Worm (Caenorhabditis elegans) whole organism, L4/young adult: ENCODE data around the gene Y97E10B.1.
A peak's percentile ranks its signal among the peaks of the same experiment; 100 is the strongest.

ENCODE experiments used
- W03F9.2 ChIP-seq: fragments of 150-350 bp; optimal IDR thresholded peaks from 2 replicates; lab custom pipeline; 2014; ENCODE audit warnings: missing biosample characterization, missing genetic modification characterization
- dao-5 ChIP-seq: sonication (generic microtip); optimal IDR thresholded peaks from 2 replicates; lab custom pipeline; 2016; ENCODE audit warnings: missing genotype, missing genetic modification characterization, moderate library complexity, missing compliant biosample characterization
- him-1 ChIP-seq: sonication (generic microtip); optimal IDR thresholded peaks from 2 replicates; lab custom pipeline; 2016; ENCODE audit warnings: missing genotype, missing genetic modification reagents, missing genetic modification characterization, missing compliant biosample characterization

The Y97E10B.1 gene

DNA sequence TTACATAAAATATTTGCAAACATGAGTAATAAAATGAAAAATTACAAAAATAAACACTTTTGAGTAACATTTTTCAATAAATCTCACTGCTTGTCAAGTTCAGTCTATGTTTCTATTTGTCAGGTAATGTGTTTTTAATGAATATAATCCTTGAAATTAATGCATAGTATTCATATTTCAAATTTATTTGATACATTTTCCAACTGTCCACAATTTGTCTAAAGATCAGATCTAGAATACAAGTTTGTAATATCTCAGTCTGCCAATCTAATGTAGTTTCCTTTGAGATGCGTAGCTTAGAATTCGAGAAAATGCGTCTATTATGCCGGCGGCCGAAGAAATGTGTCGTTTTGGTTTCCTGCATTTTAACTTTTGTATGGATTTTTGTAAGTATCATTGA, at the start of gene Y97E10B.1:
Y97E10B.1 (plus strand) TSS at position 301 of the 400 bp plus-strand sequence.
- TF ChIP-seq dao-5 (tag; lab: Kevin White, UChicago) (no peak), him-1 (tag; lab: Kevin White, UChicago) (no peak), W03F9.2 (no peak)

- TF ChIP-seq him-1 (tag; lab: Kevin White, UChicago) (no peak), dao-5 (tag; lab: Kevin White, UChicago) (no peak), W03F9.2 (no peak)
Observed at ce11 chrV:7899761-7900160, 43.9 kb upstream of the Y97E10B.1 start, which contains the start of gene F40A3.7. Gene F40A3.7 (minus strand): TSS chrV:7899861.

DNA sequence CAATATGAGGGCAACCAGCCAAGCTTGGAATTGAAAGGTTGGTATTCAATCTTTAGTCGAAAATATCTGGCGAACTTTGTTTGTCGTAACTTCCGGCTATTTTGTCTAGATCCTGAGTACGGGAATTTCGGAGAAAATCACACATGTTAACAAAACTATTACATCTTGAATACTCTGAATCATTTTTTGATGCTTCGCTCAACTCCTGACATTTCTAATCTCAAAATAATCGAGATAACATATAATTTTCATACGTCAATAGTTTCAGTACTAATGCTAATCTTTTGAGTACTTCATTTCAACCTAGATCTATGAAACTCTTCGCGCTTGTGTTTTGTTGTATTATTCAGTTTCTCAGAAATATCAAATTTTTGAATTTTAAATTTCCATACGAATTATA, 42.4 kb upstream of the Y97E10B.1 start:
- TF ChIP-seq W03F9.2 (no peak), him-1 (tag; lab: Kevin White, UChicago) (no peak), dao-5 (tag; lab: Kevin White, UChicago) (no peak)

- TF ChIP-seq him-1 (tag; lab: Kevin White, UChicago) (no peak), W03F9.2 (no peak), dao-5 (tag; lab: Kevin White, UChicago) (no peak)
Observed at ce11 chrV:7904389-7904788, 39.3 kb upstream of the Y97E10B.1 start.

DNA sequence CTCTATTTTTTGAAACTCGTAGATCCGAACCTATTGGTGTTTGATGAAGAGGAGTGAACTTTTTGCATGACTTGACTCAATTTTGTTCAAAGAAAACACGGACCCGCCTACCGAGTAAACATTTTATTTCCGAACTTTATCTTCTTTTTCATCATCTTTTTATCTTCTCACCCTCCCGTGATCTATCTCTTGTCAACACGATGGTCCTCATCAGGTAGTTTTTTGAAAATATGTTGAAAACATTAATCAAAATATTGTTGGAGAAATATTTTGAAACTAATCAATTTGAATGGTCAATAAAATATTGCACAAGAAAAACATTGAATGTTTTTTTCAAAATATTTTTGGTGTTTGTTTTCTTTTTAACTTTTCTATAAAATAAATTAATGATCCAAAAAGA, 35.2 kb upstream of the Y97E10B.1 start:
- TF ChIP-seq W03F9.2 (no peak), him-1 (tag; lab: Kevin White, UChicago) (no peak), dao-5 (tag; lab: Kevin White, UChicago) (no peak)

DNA sequence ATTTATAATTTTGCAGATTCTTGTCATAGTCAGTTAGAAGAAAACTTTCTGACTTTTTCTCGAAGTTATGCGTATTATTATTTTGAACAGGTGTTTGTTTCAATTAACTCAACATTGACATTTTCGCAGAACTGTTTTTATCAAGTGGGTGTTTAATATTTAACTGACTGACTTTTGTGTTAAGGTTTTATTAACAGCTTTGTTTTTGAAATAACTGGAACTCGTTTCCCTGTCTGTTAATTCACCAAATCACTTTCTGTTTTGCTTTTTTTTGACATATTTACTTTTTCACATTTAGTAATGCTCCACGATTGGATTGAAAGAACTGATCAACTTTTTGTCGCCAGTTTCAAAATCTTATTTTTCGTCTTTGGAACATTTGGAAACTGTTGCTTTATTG, 18.2 kb upstream of the Y97E10B.1 start, which contains the start of gene srsx-7:
srsx-7 (plus strand) TSS at position 301 of the 400 bp plus-strand sequence.
- no peak for TF ChIP-seq W03F9.2
- no peak for TF ChIP-seq dao-5 (tag; lab: Kevin White, UChicago)
- TF ChIP-seq him-1 (tag; lab: Kevin White, UChicago): no peak

DNA sequence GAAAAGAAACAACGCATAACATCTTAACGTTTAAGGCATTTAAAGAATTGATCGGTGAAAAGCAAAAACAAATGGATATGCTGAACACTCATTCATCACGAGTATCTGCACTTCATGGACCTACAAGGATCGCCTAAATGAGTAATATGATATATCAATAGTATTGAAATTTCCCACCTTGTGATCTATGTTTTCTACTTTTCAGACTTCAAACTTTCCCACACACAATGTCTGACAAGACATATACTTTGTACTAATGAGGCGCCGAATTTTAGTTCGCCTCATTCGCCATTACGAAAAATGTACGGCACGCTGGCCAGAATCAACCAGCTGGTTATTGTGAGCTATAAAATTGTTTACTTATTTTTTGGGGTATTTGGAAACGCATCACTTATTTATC, 16.9 kb upstream of the Y97E10B.1 start, which contains the start of gene srsx-6:
srsx-6 (plus strand) TSS at position 301 of the 400 bp plus-strand sequence.
- TF ChIP-seq dao-5 (tag; lab: Kevin White, UChicago) (no peak), W03F9.2 (no peak), him-1 (tag; lab: Kevin White, UChicago) (no peak)

- TF ChIP-seq W03F9.2: no peak
- TF ChIP-seq dao-5 (tag; lab: Kevin White, UChicago): no peak
- no peak for TF ChIP-seq him-1 (tag; lab: Kevin White, UChicago)
Observed at ce11 chrV:7928660-7929059, 15.0 kb upstream of the Y97E10B.1 start, which contains the start of gene srsx-5. Gene srsx-5 (plus strand): TSS chrV:7928960.

DNA sequence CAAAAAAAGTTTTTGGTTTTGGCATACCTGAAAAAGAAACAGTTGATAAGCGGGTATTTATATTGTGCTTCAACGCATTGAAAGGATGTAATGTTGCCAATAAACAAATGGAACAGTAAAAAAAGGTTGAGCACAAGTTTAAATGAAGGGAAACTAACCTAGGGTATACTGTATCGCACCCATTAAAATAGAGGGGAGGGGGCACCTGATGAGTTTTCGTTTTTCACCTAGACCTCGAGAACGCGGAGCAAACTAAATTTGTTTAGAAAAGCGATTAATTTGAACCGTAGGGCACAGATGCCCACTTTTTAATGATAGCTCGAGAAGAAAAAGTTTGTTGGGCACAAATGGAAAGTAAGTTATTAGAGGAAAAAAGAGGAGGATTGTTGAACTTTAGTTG, 10.7 kb upstream of the Y97E10B.1 start, which contains the start of gene ncx-10:
ncx-10 (minus strand) TSS at position 101 of the 400 bp plus-strand sequence.
- TF ChIP-seq him-1 (tag; lab: Kevin White, UChicago): no peak
- no peak for TF ChIP-seq W03F9.2
- TF ChIP-seq dao-5 (tag; lab: Kevin White, UChicago): no peak

ce11 chrV:7937152-7937551, 6.5 kb upstream of the Y97E10B.1 start, which contains the start of gene srsx-3:
Gene srsx-3 (minus strand): TSS chrV:7937252.
- TF ChIP-seq W03F9.2: no peak
- TF ChIP-seq dao-5 (tag; lab: Kevin White, UChicago): no peak
- no peak for TF ChIP-seq him-1 (tag; lab: Kevin White, UChicago)

DNA sequence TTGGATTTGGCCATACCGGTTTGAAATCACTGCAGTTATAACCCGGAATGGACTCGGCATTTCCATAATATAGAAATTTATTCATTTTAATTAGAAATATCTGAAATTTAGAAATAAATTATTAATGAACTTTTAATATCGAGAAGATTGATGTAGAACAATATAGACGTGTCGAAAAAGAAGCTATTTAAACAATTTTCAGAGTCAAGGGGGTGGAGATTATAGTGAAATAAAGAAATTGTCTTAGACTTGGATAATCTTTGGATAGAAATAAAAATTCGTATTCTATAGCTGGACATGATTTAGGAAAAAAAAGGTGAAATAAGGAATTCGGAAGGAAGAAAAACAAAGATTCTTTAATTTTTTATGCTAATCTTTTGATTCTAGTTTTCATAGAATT, 3.4 kb upstream of the Y97E10B.1 start, which contains the start of gene srt-53:
srt-53 (minus strand) TSS at position 101 of the 400 bp plus-strand sequence.
- no peak for TF ChIP-seq W03F9.2
- TF ChIP-seq dao-5 (tag; lab: Kevin White, UChicago): no peak
- TF ChIP-seq him-1 (tag; lab: Kevin White, UChicago): no peak

DNA sequence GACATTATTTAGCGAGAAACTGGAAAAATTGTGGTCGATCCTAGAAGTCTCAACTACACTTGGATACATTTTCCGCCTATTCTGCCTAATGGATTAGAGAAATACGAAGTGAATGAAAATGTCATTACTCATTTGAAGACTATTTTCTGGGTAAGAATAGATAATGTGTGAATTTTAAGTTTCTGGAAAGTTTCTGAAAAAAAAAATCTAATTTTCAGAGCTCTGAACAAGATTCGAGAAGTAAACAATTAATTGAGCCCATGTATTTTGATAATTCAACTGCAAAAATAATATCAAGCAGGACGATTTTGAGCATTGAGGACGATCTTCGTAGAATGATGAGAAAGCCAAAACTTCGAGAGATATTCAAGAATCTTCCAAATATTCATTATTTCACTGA, 2.6 kb downstream of the Y97E10B.1 start:
- TF ChIP-seq dao-5 (tag; lab: Kevin White, UChicago) (no peak), him-1 (tag; lab: Kevin White, UChicago) (no peak), W03F9.2 (no peak)

ce11 chrV:7952855-7953254, 9.2 kb downstream of the Y97E10B.1 start, which contains the start of gene clec-216:
Gene clec-216 (minus strand): TSS chrV:7952955.
- TF ChIP-seq W03F9.2: no peak
- TF ChIP-seq dao-5 (tag; lab: Kevin White, UChicago): no peak
- no peak for TF ChIP-seq him-1 (tag; lab: Kevin White, UChicago)

DNA sequence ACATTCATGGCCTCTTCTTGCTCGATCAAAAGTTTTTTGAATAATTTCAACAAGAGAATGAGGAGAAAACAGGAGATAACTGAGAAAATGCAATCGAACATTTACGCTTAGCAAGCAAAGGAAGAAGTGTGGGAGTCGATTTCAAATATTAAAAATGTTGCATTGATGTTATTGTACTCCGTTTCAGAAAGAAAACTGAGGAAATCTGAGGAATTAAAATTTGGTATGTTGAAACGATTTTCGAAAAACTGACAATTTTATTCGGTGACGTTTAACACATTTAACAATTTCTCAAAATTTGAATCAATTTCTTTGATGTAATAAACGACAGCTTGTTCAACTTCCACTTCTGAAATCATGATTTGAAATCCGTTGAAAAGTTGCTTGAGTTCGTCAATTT, 10.9 kb downstream of the Y97E10B.1 start, which contains the start of gene F26D11.13:
F26D11.13 (minus strand) TSS at position 101 of the 400 bp plus-strand sequence.
- TF ChIP-seq him-1 (tag; lab: Kevin White, UChicago): no peak
- TF ChIP-seq W03F9.2: no peak
- no peak for TF ChIP-seq dao-5 (tag; lab: Kevin White, UChicago)

DNA sequence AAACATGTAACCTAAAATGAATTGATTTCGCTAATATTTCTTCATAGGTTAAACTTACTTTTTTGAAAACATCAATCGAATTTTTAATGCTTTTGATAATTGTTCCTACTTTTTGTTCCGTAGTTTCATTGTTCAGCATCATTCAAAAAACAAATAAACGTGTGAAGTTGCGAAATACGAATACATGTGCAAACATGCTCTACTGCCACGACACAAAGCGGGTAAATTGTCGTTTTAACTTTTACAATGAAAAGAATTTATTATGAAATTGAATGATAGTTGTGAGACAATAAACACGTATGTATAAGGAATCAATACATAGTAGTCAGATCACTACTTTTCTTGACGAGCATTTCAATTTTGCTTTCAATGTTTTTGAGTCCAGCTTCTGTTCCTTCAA, 11.5 kb downstream of the Y97E10B.1 start, which contains the start of gene F26D11.12:
F26D11.12 (minus strand) TSS at position 145 of the 400 bp plus-strand sequence.
- TF ChIP-seq W03F9.2: peak; percentile 5
- TF ChIP-seq dao-5 (tag; lab: Kevin White, UChicago): no peak
